Fruit fly (Drosophila melanogaster) whole organism, adult: ENCODE data around the gene CG31548.

ENCODE experiments used
- CG11617 ChIP-seq: fragments of 200-800 bp; sonication (Bioruptor generic); optimal IDR thresholded peaks from 2 replicates; lab custom pipeline; 2017; ENCODE audit warnings: mild to moderate bottlenecking, missing biosample characterization, missing genetic modification reagents, missing genetic modification characterization
- CG12768 ChIP-seq: fragments of 200-800 bp; sonication (Bioruptor generic); optimal IDR thresholded peaks from 2 replicates; lab custom pipeline; 2017; ENCODE audit warnings: missing biosample characterization, missing genetic modification characterization, mild to moderate bottlenecking, moderate library complexity, missing genetic modification reagents
- CG14711 ChIP-seq: fragments of 200-800 bp; sonication (Bioruptor generic); optimal IDR thresholded peaks from 2 replicates; lab custom pipeline; 2018; ENCODE audit warnings: missing biosample characterization, mild to moderate bottlenecking, missing genetic modification characterization, moderate library complexity
- CG1620 ChIP-seq: fragments of 200-800 bp; sonication (Bioruptor generic); optimal IDR thresholded peaks from 2 replicates; lab custom pipeline; 2016; ENCODE audit warnings: missing biosample characterization, missing genetic modification characterization
- CG33017 ChIP-seq: fragments of 200-800 bp; sonication (Bioruptor generic); optimal IDR thresholded peaks from 2 replicates; lab custom pipeline; 2018; ENCODE audit warnings: missing biosample characterization, mild to moderate bottlenecking, missing genetic modification characterization, moderate library complexity
- CG5204 ChIP-seq: fragments of 200-800 bp; sonication (Bioruptor generic); optimal IDR thresholded peaks from 2 replicates; lab custom pipeline; 2016; ENCODE audit warnings: missing biosample characterization, missing genetic modification characterization
- CG7045 ChIP-seq: fragments of 200-800 bp; sonication (Bioruptor generic); optimal IDR thresholded peaks from 2 replicates; lab custom pipeline; 2017; ENCODE audit warnings: missing biosample characterization, mild to moderate bottlenecking, missing genetic modification characterization
- CG7101 ChIP-seq: fragments of 200-800 bp; sonication (Bioruptor generic); optimal IDR thresholded peaks from 2 replicates; lab custom pipeline; 2018; ENCODE audit warnings: missing biosample characterization, mild to moderate bottlenecking, missing genetic modification characterization, moderate library complexity
- Clk ChIP-seq: fragments of 200-800 bp; sonication (Bioruptor generic); optimal IDR thresholded peaks from 2 replicates; lab custom pipeline; 2017; ENCODE audit warnings: missing biosample characterization, missing genetic modification characterization
- Crg-1 ChIP-seq: fragments of 200-800 bp; sonication (Bioruptor generic); optimal IDR thresholded peaks from 2 replicates; lab custom pipeline; 2016; ENCODE audit warnings: missing biosample characterization, missing genetic modification characterization
- Hr96 ChIP-seq: fragments of 200-800 bp; sonication (Bioruptor generic); optimal IDR thresholded peaks from 2 replicates; lab custom pipeline; 2016; ENCODE audit warnings: missing biosample characterization, missing genetic modification characterization
- Mnt ChIP-seq: fragments of 200-800 bp; sonication (Bioruptor generic); optimal IDR thresholded peaks from 2 replicates; lab custom pipeline; 2016; ENCODE audit warnings: missing biosample characterization, mild to moderate bottlenecking, missing genetic modification characterization
- bab1 ChIP-seq: fragments of 200-800 bp; sonication (Bioruptor generic); optimal IDR thresholded peaks from 3 replicates; lab custom pipeline; 2019; ENCODE audit warnings: missing biosample characterization, mild to moderate bottlenecking, missing genetic modification characterization, moderate library complexity
- cic ChIP-seq: fragments of 200-800 bp; sonication (Bioruptor generic); optimal IDR thresholded peaks from 2 replicates; lab custom pipeline; 2017; ENCODE audit warnings: missing biosample characterization, mild to moderate bottlenecking, missing genetic modification characterization, moderate library complexity
- cnc ChIP-seq, 2 experiments: fragments of >200 bp; optimal IDR thresholded peaks; 2 replicates each; lab custom pipeline; 2017
- kay ChIP-seq: fragments of 200-800 bp; sonication (Bioruptor generic); peaks from one replicate; lab custom pipeline; 2016; ENCODE audit warnings: missing biosample characterization, missing genetic modification characterization, borderline replicate concordance
- ovo ChIP-seq: fragments of 200-800 bp; sonication (Bioruptor generic); optimal IDR thresholded peaks from 2 replicates; lab custom pipeline; 2016; ENCODE audit warnings: missing biosample characterization, missing genetic modification characterization
- pad ChIP-seq: fragments of 200-800 bp; sonication (Bioruptor generic); optimal IDR thresholded peaks from 3 replicates; lab custom pipeline; 2017; ENCODE audit warnings: missing biosample characterization, missing genetic modification characterization, mild to moderate bottlenecking, moderate library complexity, missing genetic modification reagents
- tj ChIP-seq: fragments of 200-800 bp; sonication (Bioruptor generic); optimal IDR thresholded peaks from 3 replicates; lab custom pipeline; 2017; ENCODE audit warnings: missing biosample characterization, mild to moderate bottlenecking, missing genetic modification characterization, moderate library complexity
- toe ChIP-seq: fragments of 200-800 bp; sonication (Bioruptor generic); optimal IDR thresholded peaks from 2 replicates; lab custom pipeline; 2016; ENCODE audit warnings: missing biosample characterization, missing genetic modification characterization

CG31548 gene

dm6 chr3R:5624115-5624878, 12.4 kb downstream of the CG31548 start, which contains the start of the genes Dph4, Spec2 and RpL13A:
Gene Dph4 (minus strand): TSS chr3R:5624125.
Gene Spec2 (minus strand): TSS chr3R:5624125.
Gene RpL13A (plus strand): TSS chr3R:5624474.
- TF ChIP-seq CG7045 (GFP tag; lab: Kevin White, UChicago) (peak; percentile 94), ovo (GFP tag; lab: Kevin White, UChicago) (peak; percentile 94), kay (GFP tag; lab: Kevin White, UChicago) (no peak), pad (peak; percentile 85), Clk (GFP tag; lab: Kevin White, UChicago) (peak; percentile 85), cic (GFP tag; lab: Kevin White, UChicago) (peak; percentile 72), toe (GFP tag; lab: Kevin White, UChicago) (no peak), CG1620 (GFP tag; lab: Kevin White, UChicago) (peak; percentile 97), CG12768 (GFP tag; lab: Kevin White, UChicago) (peak; percentile 95), CG11617 (GFP tag; lab: Kevin White, UChicago) (peak; percentile 98), cnc (optimal IDR thresholded peaks at IDR 0.05; lab: Kevin White, UChicago) (no peak), CG33017 (peak; percentile 90), Crg-1 (GFP tag; lab: Kevin White, UChicago) (peak; percentile 98), CG7101 (tag; lab: Kevin White, UChicago) (peak; percentile 96), Hr96 (no peak), CG5204 (no peak), CG14711 (tag; lab: Kevin White, UChicago) (peak; percentile 73), tj (GFP tag; lab: Kevin White, UChicago) (peak; percentile 88), bab1 (GFP tag; lab: Kevin White, UChicago) (peak; percentile 92), Mnt (GFP tag; lab: Kevin White, UChicago) (peak; percentile 95)

- TF ChIP-seq CG12768 (GFP tag; lab: Kevin White, UChicago) (peak; percentile 96), CG33017 (peak; percentile 81), Crg-1 (GFP tag; lab: Kevin White, UChicago) (peak; percentile 98), ovo (GFP tag; lab: Kevin White, UChicago) (peak; percentile 99), cic (GFP tag; lab: Kevin White, UChicago) (peak; percentile 96), cnc (optimal IDR thresholded peaks at IDR 0.05; lab: Kevin White, UChicago) (no peak), Hr96 (peak; percentile 87), CG5204 (peak; percentile 83), CG1620 (GFP tag; lab: Kevin White, UChicago) (peak; percentile 95), Clk (GFP tag; lab: Kevin White, UChicago) (peak; percentile 85), Mnt (GFP tag; lab: Kevin White, UChicago) (peak; percentile 93), CG11617 (GFP tag; lab: Kevin White, UChicago) (peak; percentile 87), CG14711 (tag; lab: Kevin White, UChicago) (peak; percentile 79), CG7045 (GFP tag; lab: Kevin White, UChicago) (peak; percentile 91), CG7101 (tag; lab: Kevin White, UChicago) (peak; percentile 91), toe (GFP tag; lab: Kevin White, UChicago) (peak; percentile 93), kay (GFP tag; lab: Kevin White, UChicago) (no peak), tj (GFP tag; lab: Kevin White, UChicago) (peak; percentile 41), pad (peak; percentile 96), bab1 (GFP tag; lab: Kevin White, UChicago) (peak; percentile 68)
Measured at dm6 chr3R:5622985-5623630, 13.5 kb downstream of the CG31548 start.

- TF ChIP-seq bab1 (GFP tag; lab: Kevin White, UChicago) (no peak), Crg-1 (GFP tag; lab: Kevin White, UChicago) (no peak), Hr96 (no peak), CG14711 (tag; lab: Kevin White, UChicago) (no peak), CG7045 (GFP tag; lab: Kevin White, UChicago) (no peak), Clk (GFP tag; lab: Kevin White, UChicago) (no peak), CG33017 (no peak), cnc (optimal IDR thresholded peaks at IDR 0.05; lab: Kevin White, UChicago) (no peak), pad (no peak), CG5204 (no peak), CG12768 (GFP tag; lab: Kevin White, UChicago) (no peak), toe (GFP tag; lab: Kevin White, UChicago) (no peak), tj (GFP tag; lab: Kevin White, UChicago) (no peak), CG11617 (GFP tag; lab: Kevin White, UChicago) (no peak), ovo (GFP tag; lab: Kevin White, UChicago) (no peak), CG7101 (tag; lab: Kevin White, UChicago) (no peak), kay (GFP tag; lab: Kevin White, UChicago) (no peak), Mnt (GFP tag; lab: Kevin White, UChicago) (no peak)
Measured at dm6 chr3R:5622406-5622752, 14.3 kb downstream of the CG31548 start.

- TF ChIP-seq CG7045 (GFP tag; lab: Kevin White, UChicago) (no peak), cic (GFP tag; lab: Kevin White, UChicago) (no peak), CG7101 (tag; lab: Kevin White, UChicago) (no peak), pad (no peak), CG11617 (GFP tag; lab: Kevin White, UChicago) (no peak), tj (GFP tag; lab: Kevin White, UChicago) (no peak), Clk (GFP tag; lab: Kevin White, UChicago) (no peak), CG12768 (GFP tag; lab: Kevin White, UChicago) (no peak), CG33017 (no peak), kay (GFP tag; lab: Kevin White, UChicago) (no peak), ovo (GFP tag; lab: Kevin White, UChicago) (no peak), cnc (optimal IDR thresholded peaks at IDR 0.05; lab: Kevin White, UChicago) (no peak), toe (GFP tag; lab: Kevin White, UChicago) (no peak), Hr96 (no peak), CG1620 (GFP tag; lab: Kevin White, UChicago) (no peak), bab1 (GFP tag; lab: Kevin White, UChicago) (no peak), CG5204 (no peak)
Measured at dm6 chr3R:5621714-5622405, 14.8 kb downstream of the CG31548 start.
